Fruit fly (Drosophila melanogaster) whole organism, prepupa: Measurements from ENCODE around the gene CG13921.
A peak's percentile ranks its signal among the peaks of the same experiment; 100 is the strongest.

ENCODE experiments used
- Blimp-1 ChIP-seq: fragments of 200-800 bp; sonication (Bioruptor generic); optimal IDR thresholded peaks from 3 replicates; lab custom pipeline; 2017; ENCODE audit warnings: missing biosample characterization, missing genetic modification characterization, mild to moderate bottlenecking, moderate library complexity, missing genetic modification reagents
- CG10631 ChIP-seq: fragments of 200-800 bp; sonication (Bioruptor generic); optimal IDR thresholded peaks from 2 replicates; lab custom pipeline; 2016; ENCODE audit warnings: missing biosample characterization, missing genetic modification characterization
- CG10669 ChIP-seq: fragments of 200-800 bp; sonication (Bioruptor generic); optimal IDR thresholded peaks from 3 replicates; lab custom pipeline; 2018; ENCODE audit warnings: missing biosample characterization, mild to moderate bottlenecking, missing genetic modification characterization, moderate library complexity
- CG11294 ChIP-seq: fragments of 200-800 bp; sonication (Bioruptor generic); IDR thresholded peaks from 2 replicates; pipeline ENCODE4 v1.3.6; 2022; ENCODE audit warnings: missing biosample characterization, missing genetic modification characterization
- CG11762 ChIP-seq: fragments of 200-800 bp; sonication (Bioruptor generic); optimal IDR thresholded peaks from 3 replicates; lab custom pipeline; 2016; ENCODE audit warnings: missing biosample characterization, missing genetic modification characterization; ENCODE audit not compliant: insufficient read depth
- CG11902 ChIP-seq: fragments of 200-800 bp; sonication (Bioruptor generic); optimal IDR thresholded peaks from 3 replicates; lab custom pipeline; 2016; ENCODE audit warnings: missing biosample characterization, missing genetic modification characterization
- CG15336 ChIP-seq: fragments of 200-800 bp; sonication (Bioruptor generic); IDR thresholded peaks from 2 replicates; pipeline ENCODE4 v1.3.6; 2022; ENCODE audit warnings: missing biosample characterization, missing genetic modification characterization
- CG16779 ChIP-seq: fragments of 200-800 bp; sonication (Bioruptor generic); optimal IDR thresholded peaks from 3 replicates; lab custom pipeline; 2017; ENCODE audit warnings: missing biosample characterization, mild to moderate bottlenecking, missing genetic modification characterization
- CG3032 ChIP-seq: fragments of 200-800 bp; optimal IDR thresholded peaks from 2 replicates; lab custom pipeline; 2019; ENCODE audit warnings: missing biosample characterization, mild to moderate bottlenecking, missing genetic modification characterization, moderate library complexity
- CG31627 ChIP-seq: fragments of 200-800 bp; sonication (Bioruptor generic); optimal IDR thresholded peaks from 3 replicates; lab custom pipeline; 2016; ENCODE audit warnings: missing biosample characterization, missing genetic modification characterization
- CG32006 ChIP-seq: fragments of 200-800 bp; sonication (Bioruptor generic); optimal IDR thresholded peaks from 3 replicates; lab custom pipeline; 2017; ENCODE audit warnings: missing biosample characterization, mild to moderate bottlenecking, missing genetic modification characterization
- CG34406 ChIP-seq: fragments of 200-800 bp; sonication (Bioruptor generic); optimal IDR thresholded peaks from 3 replicates; lab custom pipeline; 2016; ENCODE audit warnings: missing biosample characterization, missing genetic modification characterization
- CG3919 ChIP-seq: fragments of 200-800 bp; sonication (Bioruptor generic); optimal IDR thresholded peaks from 3 replicates; lab custom pipeline; 2016; ENCODE audit warnings: missing biosample characterization, missing genetic modification characterization
- CG4318 ChIP-seq: fragments of 200-800 bp; sonication (Bioruptor generic); optimal IDR thresholded peaks from 3 replicates; lab custom pipeline; 2017; ENCODE audit warnings: missing biosample characterization, mild to moderate bottlenecking, missing genetic modification characterization
- CG6163 ChIP-seq: fragments of 200-800 bp; sonication (Bioruptor generic); IDR thresholded peaks from 3 replicates; pipeline ENCODE4 v1.3.6; 2022; ENCODE audit warnings: missing biosample characterization, missing genetic modification characterization
- CG6276 ChIP-seq: fragments of 200-800 bp; sonication (Bioruptor generic); optimal IDR thresholded peaks from 2 replicates; lab custom pipeline; 2017; ENCODE audit warnings: missing biosample characterization, mild to moderate bottlenecking, missing genetic modification characterization
- CG6792 ChIP-seq: fragments of 200-800 bp; sonication (Bioruptor generic); optimal IDR thresholded peaks from 3 replicates; lab custom pipeline; 2016; ENCODE audit warnings: missing biosample characterization, missing genetic modification characterization
- CG7368 ChIP-seq: fragments of 200-800 bp; sonication (Bioruptor generic); optimal IDR thresholded peaks from 3 replicates; lab custom pipeline; 2016; ENCODE audit warnings: missing biosample characterization, missing genetic modification characterization
- CG8119 ChIP-seq: fragments of 200-800 bp; sonication (Bioruptor generic); IDR thresholded peaks from 3 replicates; pipeline ENCODE4 v1.3.6; 2022; ENCODE audit warnings: missing biosample characterization, missing genetic modification characterization
- CG8319 ChIP-seq: fragments of 200-800 bp; sonication (Bioruptor generic); optimal IDR thresholded peaks from 3 replicates; lab custom pipeline; 2016; ENCODE audit warnings: missing biosample characterization, missing genetic modification characterization
- CG8632 ChIP-seq: fragments of 200-800 bp; sonication (Bioruptor generic); optimal IDR thresholded peaks from 3 replicates; lab custom pipeline; 2016; ENCODE audit warnings: missing biosample characterization, missing genetic modification characterization
- CG9139 ChIP-seq: fragments of 200-800 bp; sonication (Bioruptor generic); optimal IDR thresholded peaks from 3 replicates; lab custom pipeline; 2017; ENCODE audit warnings: missing biosample characterization, mild to moderate bottlenecking, missing genetic modification characterization
- Eip75B ChIP-seq: fragments of 200-800 bp; sonication (Bioruptor generic); optimal IDR thresholded peaks from 3 replicates; lab custom pipeline; 2016; ENCODE audit warnings: missing biosample characterization, missing genetic modification characterization
- Eip78C ChIP-seq: fragments of 200-800 bp; sonication (Bioruptor generic); peaks from one replicate; lab custom pipeline; 2016; ENCODE audit warnings: missing biosample characterization, missing genetic modification characterization
- Eip93F ChIP-seq: fragments of 200-800 bp; sonication (Bioruptor generic); optimal IDR thresholded peaks from 2 replicates; lab custom pipeline; 2016; ENCODE audit warnings: missing biosample characterization, mild to moderate bottlenecking, missing genetic modification characterization
- Ets21C ChIP-seq: fragments of 200-800 bp; sonication (Bioruptor generic); optimal IDR thresholded peaks from 3 replicates; lab custom pipeline; 2016; ENCODE audit warnings: missing biosample characterization, missing genetic modification characterization
- Ets96B ChIP-seq: fragments of 200-800 bp; optimal IDR thresholded peaks from 2 replicates; lab custom pipeline; 2019; ENCODE audit warnings: missing biosample characterization, mild to moderate bottlenecking, missing genetic modification characterization, moderate library complexity
- Gug ChIP-seq: fragments of 200-800 bp; sonication (Bioruptor generic); IDR thresholded peaks from 2 replicates; pipeline ENCODE4 v1.3.6; 2022; ENCODE audit warnings: missing biosample characterization, missing genetic modification characterization
- Hr38 ChIP-seq: sonication (Bioruptor generic); optimal IDR thresholded peaks from 2 replicates; lab custom pipeline; 2016; ENCODE audit warnings: missing biosample characterization, missing genetic modification characterization
- Hr39 ChIP-seq: fragments of 200-800 bp; sonication (Bioruptor generic); optimal IDR thresholded peaks from 2 replicates; lab custom pipeline; 2016; ENCODE audit warnings: missing biosample characterization, missing genetic modification characterization
- Hr4 ChIP-seq: fragments of 200-800 bp; sonication (Bioruptor generic); optimal IDR thresholded peaks from 3 replicates; lab custom pipeline; 2016; ENCODE audit warnings: missing biosample characterization, missing genetic modification characterization
- Lpt ChIP-seq: fragments of 200-800 bp; sonication (Bioruptor generic); optimal IDR thresholded peaks from 3 replicates; lab custom pipeline; 2016; ENCODE audit warnings: missing biosample characterization, missing genetic modification characterization
- Met ChIP-seq: fragments of 200-800 bp; sonication (Bioruptor generic); optimal IDR thresholded peaks from 3 replicates; lab custom pipeline; 2016; ENCODE audit warnings: missing biosample characterization, missing genetic modification characterization
- Smox ChIP-seq: fragments of 200-800 bp; sonication (Bioruptor generic); optimal IDR thresholded peaks from 3 replicates; lab custom pipeline; 2016; ENCODE audit warnings: missing biosample characterization, missing genetic modification characterization
- Sox15 ChIP-seq: fragments of 200-800 bp; sonication (Bioruptor generic); optimal IDR thresholded peaks from 3 replicates; lab custom pipeline; 2016; ENCODE audit warnings: missing biosample characterization, missing genetic modification characterization
- achi ChIP-seq: fragments of 200-800 bp; sonication (Bioruptor generic); optimal IDR thresholded peaks from 3 replicates; lab custom pipeline; 2016; ENCODE audit warnings: missing biosample characterization, missing genetic modification characterization
- acj6 ChIP-seq: fragments of 200-800 bp; sonication (Bioruptor generic); optimal IDR thresholded peaks from 3 replicates; lab custom pipeline; 2016; ENCODE audit warnings: missing biosample characterization, missing genetic modification characterization
- cyc ChIP-seq: fragments of 200-800 bp; sonication (Bioruptor generic); optimal IDR thresholded peaks from 3 replicates; lab custom pipeline; 2016; ENCODE audit warnings: missing biosample characterization, missing genetic modification characterization
- eg ChIP-seq: fragments of 200-800 bp; sonication (Bioruptor generic); IDR thresholded peaks from 3 replicates; pipeline ENCODE4 v1.3.6; 2022; ENCODE audit warnings: missing biosample characterization, missing genetic modification characterization
- esn ChIP-seq: fragments of 200-800 bp; sonication (Bioruptor generic); optimal IDR thresholded peaks from 2 replicates; lab custom pipeline; 2016; ENCODE audit warnings: missing biosample characterization, mild to moderate bottlenecking, missing genetic modification characterization, moderate library complexity
- fd59A ChIP-seq: fragments of 200-800 bp; sonication (Bioruptor generic); optimal IDR thresholded peaks from 2 replicates; lab custom pipeline; 2017; ENCODE audit warnings: missing biosample characterization, mild to moderate bottlenecking, missing genetic modification characterization, missing genetic modification reagents
- fd85E ChIP-seq: fragments of 200-800 bp; sonication (Bioruptor generic); optimal IDR thresholded peaks from 3 replicates; lab custom pipeline; 2016; ENCODE audit warnings: missing biosample characterization, missing genetic modification characterization
- fkh ChIP-seq: fragments of 200-800 bp; sonication (Bioruptor generic); optimal IDR thresholded peaks from 3 replicates; lab custom pipeline; 2017; ENCODE audit warnings: missing biosample characterization, mild to moderate bottlenecking, missing genetic modification characterization, moderate library complexity
- lz ChIP-seq: fragments of 200-800 bp; sonication (Bioruptor generic); optimal IDR thresholded peaks from 3 replicates; lab custom pipeline; 2016; ENCODE audit warnings: missing biosample characterization, missing genetic modification characterization
- net ChIP-seq: fragments of 200-800 bp; sonication (Bioruptor generic); optimal IDR thresholded peaks from 3 replicates; lab custom pipeline; 2016; ENCODE audit warnings: missing biosample characterization, missing genetic modification characterization
- pdm3 ChIP-seq: fragments of 200-800 bp; sonication (Bioruptor generic); optimal IDR thresholded peaks from 3 replicates; lab custom pipeline; 2016; ENCODE audit warnings: missing biosample characterization, missing genetic modification characterization
- salr ChIP-seq, 2 experiments: fragments of 200-800 bp; sonication (Bioruptor generic); optimal IDR thresholded peaks; 3 replicates each; lab custom pipeline; 2016 to 2018; ENCODE audit warnings: missing biosample characterization in 2 of 2, missing genetic modification characterization in 2 of 2, mild to moderate bottlenecking in 1 of 2
- ss ChIP-seq, 2 experiments: fragments of 200-800 bp; sonication (Bioruptor generic); optimal IDR thresholded peaks; 2 replicates in 1 of 2; 3 replicates in 1 of 2; lab custom pipeline; 2017 to 2018; ENCODE audit warnings: mild to moderate bottlenecking in 2 of 2, missing biosample characterization in 2 of 2, missing genetic modification characterization in 2 of 2, moderate library complexity in 1 of 2
- svp ChIP-seq: fragments of 200-800 bp; sonication (Bioruptor generic); peaks from one replicate; lab custom pipeline; 2016; ENCODE audit warnings: missing biosample characterization, missing genetic modification characterization
- vri ChIP-seq: fragments of 200-800 bp; sonication (Bioruptor generic); optimal IDR thresholded peaks from 3 replicates; lab custom pipeline; 2016; ENCODE audit warnings: missing biosample characterization, mild to moderate bottlenecking, missing genetic modification characterization

Gene CG13921

dm6 chr3L:1746338-1747199 lies at the start of gene CG13921:
Gene CG13921, plus strand, starts transcription at chr3L:1746907.
- TF ChIP-seq CG8632 (GFP tag; lab: Kevin White, UChicago) (peak; percentile 99), CG6276 (peak; percentile 99), Hr4 (GFP tag; lab: Kevin White, UChicago) (peak; percentile 99), pdm3 (GFP tag; lab: Kevin White, UChicago) (peak; percentile 100), Met (GFP tag; lab: Kevin White, UChicago) (peak; percentile 99), net (GFP tag; lab: Kevin White, UChicago) (peak; percentile 99), CG11762 (GFP tag; lab: Kevin White, UChicago) (peak; percentile 100), CG6792 (GFP tag; lab: Kevin White, UChicago) (peak; percentile 100), CG34406 (GFP tag; lab: Kevin White, UChicago) (peak; percentile 99), Sox15 (GFP tag; lab: Kevin White, UChicago) (peak; percentile 99), fkh (GFP tag; lab: Kevin White, UChicago) (peak; percentile 91), CG9139 (GFP tag; lab: Kevin White, UChicago) (peak; percentile 99), CG8119 (GFP tag; lab: Robert Waterston, UW) (peak; percentile 100), achi (GFP tag; lab: Kevin White, UChicago) (peak; percentile 99), cyc (GFP tag; lab: Kevin White, UChicago) (peak; percentile 100), CG10669 (GFP tag; lab: Kevin White, UChicago) (peak; percentile 100), ss (GFP tag; optimal IDR thresholded peaks at IDR 0.05; lab: Kevin White, UChicago) (peak; percentile 99), Eip75B (GFP tag; lab: Kevin White, UChicago) (peak; percentile 100), Lpt (GFP tag; lab: Kevin White, UChicago) (peak; percentile 99), CG10631 (GFP tag; lab: Kevin White, UChicago) (peak; percentile 100), fd85E (GFP tag; lab: Kevin White, UChicago) (peak; percentile 98), CG7368 (GFP tag; lab: Kevin White, UChicago) (peak; percentile 100), acj6 (GFP tag; lab: Kevin White, UChicago) (peak; percentile 100), Eip78C (GFP tag; lab: Kevin White, UChicago) (peak; percentile 100), Smox (GFP tag; lab: Kevin White, UChicago) (peak; percentile 99), CG32006 (GFP tag; lab: Kevin White, UChicago) (peak; percentile 100), Ets96B (tag; lab: Kevin White, UChicago) (peak; percentile 100), eg (GFP tag; lab: Robert Waterston, UW) (peak; percentile 100), CG15336 (GFP tag; lab: Robert Waterston, UW) (peak; percentile 100), CG6163 (GFP tag; lab: Robert Waterston, UW) (peak; percentile 100), Blimp-1 (peak; percentile 97), Eip93F (GFP tag; lab: Kevin White, UChicago) (peak; percentile 99), vri (GFP tag; lab: Kevin White, UChicago) (peak; percentile 99), CG11294 (GFP tag; lab: Robert Waterston, UW) (peak; percentile 99), fd59A (GFP tag; lab: Kevin White, UChicago) (peak; percentile 100), salr (GFP tag; optimal IDR thresholded peaks at IDR 0.05; lab: Kevin White, UChicago) (peak; percentile 98 to 99), Gug (GFP tag; lab: Robert Waterston, UW) (peak; percentile 100), CG3919 (GFP tag; lab: Kevin White, UChicago) (peak; percentile 100), CG31627 (peak; percentile 99), Hr39 (GFP tag; lab: Kevin White, UChicago) (peak; percentile 99), svp (peak; percentile 100), CG4318 (GFP tag; lab: Kevin White, UChicago) (peak; percentile 99), CG16779 (peak; percentile 93), Ets21C (GFP tag; lab: Kevin White, UChicago) (peak; percentile 99), Hr38 (GFP tag; lab: Kevin White, UChicago) (peak; percentile 90), CG3032 (tag; lab: Kevin White, UChicago) (peak; percentile 100), CG11902 (peak; percentile 99), esn (GFP tag; lab: Kevin White, UChicago) (peak; percentile 100), CG8319 (GFP tag; lab: Kevin White, UChicago) (peak; percentile 99), lz (peak; percentile 100)
